Worm (Caenorhabditis elegans): ENCODE results near the gene tni-4.

tni-4 gene

DNA sequence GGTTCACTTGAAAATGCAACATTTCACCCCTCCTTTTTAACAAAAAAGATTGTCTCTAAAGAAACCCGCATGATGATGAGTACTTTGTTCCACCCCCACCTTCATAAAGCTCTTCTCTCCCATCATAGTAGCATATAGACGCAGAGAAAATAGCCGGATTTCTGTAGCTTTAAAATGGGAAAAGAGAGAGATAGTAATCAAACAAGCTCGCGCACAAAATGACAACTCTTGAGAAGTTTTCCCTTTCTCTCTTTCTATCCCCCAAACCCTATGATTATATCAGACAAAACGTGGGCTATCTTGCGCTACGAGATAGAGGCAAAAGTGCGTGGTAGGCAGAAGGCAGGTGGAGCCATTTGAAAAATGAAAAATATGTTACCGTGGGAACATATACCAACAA lies 1.8 kb upstream of the tni-4 start:
- TF ChIP-seq hlh-6 (tag; optimal IDR thresholded peaks at IDR 0.05) = no peak
- TF ChIP-seq hlh-15 (tag; optimal IDR thresholded peaks at IDR 0.05) = no peak
- no peak for TF ChIP-seq ama-1 (optimal IDR thresholded peaks at IDR 0.05)
- no peak for TF ChIP-seq dve-1 (tag; optimal IDR thresholded peaks at IDR 0.05)
- TF ChIP-seq dmd-4 (tag; optimal IDR thresholded peaks at IDR 0.05; ENCODE audit: borderline replicate concordance) = no peak
- TF ChIP-seq F13H6.1 (tag; optimal IDR thresholded peaks at IDR 0.05) = no peak
- no peak for TF ChIP-seq nhr-11 (tag; optimal IDR thresholded peaks at IDR 0.05)
- TF ChIP-seq K02D7.2 (tag; optimal IDR thresholded peaks at IDR 0.05) = no peak
- TF ChIP-seq Y22D7AL.16 (tag; optimal IDR thresholded peaks at IDR 0.05) = no peak
- TF ChIP-seq che-1 (tag; optimal IDR thresholded peaks at IDR 0.05) = no peak

DNA sequence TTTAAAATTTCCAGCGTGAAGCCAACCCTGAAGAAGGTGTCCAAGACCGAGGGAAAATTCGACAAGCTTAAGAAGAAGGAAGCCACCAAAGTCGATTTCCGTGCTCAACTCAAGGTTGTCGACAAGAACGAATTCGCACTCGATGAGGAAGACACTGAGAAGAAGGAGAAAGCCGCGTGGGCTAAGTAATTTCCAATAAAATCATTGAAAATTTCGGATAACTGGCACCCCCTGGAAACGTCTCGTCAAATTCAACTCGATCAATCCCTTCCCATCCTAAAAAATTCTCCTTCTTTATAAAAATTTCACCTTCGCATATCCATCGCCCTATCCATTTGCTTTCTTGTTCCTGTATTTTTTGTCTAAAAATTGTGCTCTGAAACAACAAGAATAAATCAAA lies 2.3 kb downstream of the tni-4 start:
- no peak for TF ChIP-seq syd-9 (tag; optimal IDR thresholded peaks at IDR 0.05)
- TF ChIP-seq tbx-7 (tag; optimal IDR thresholded peaks at IDR 0.05) = no peak
- no peak for TF ChIP-seq ama-1 (optimal IDR thresholded peaks at IDR 0.05)
- TF ChIP-seq fkh-6 (tag; optimal IDR thresholded peaks at IDR 0.05) = no peak
- TF ChIP-seq lin-11 (tag; optimal IDR thresholded peaks at IDR 0.05) = no peak
- no peak for TF ChIP-seq elt-2 (tag; optimal IDR thresholded peaks at IDR 0.05)
- TF ChIP-seq K02D7.2 (tag; optimal IDR thresholded peaks at IDR 0.05) = no peak
- TF ChIP-seq ceh-24 (tag; optimal IDR thresholded peaks at IDR 0.05) = no peak
- no peak for TF ChIP-seq pha-2 (tag; optimal IDR thresholded peaks at IDR 0.05)
- no peak for TF ChIP-seq ceh-14 (tag; optimal IDR thresholded peaks at IDR 0.05)
- TF ChIP-seq lim-6 (tag; optimal IDR thresholded peaks at IDR 0.05) = no peak
- TF ChIP-seq ceh-30 (tag; optimal IDR thresholded peaks at IDR 0.05) = no peak
- TF ChIP-seq hlh-30 (tag; optimal IDR thresholded peaks at IDR 0.05; ENCODE audit: insufficient read depth) = no peak
- no peak for TF ChIP-seq pha-4 (tag; optimal IDR thresholded peaks at IDR 0.05)
- TF ChIP-seq T23F11.4 (GFP tag; optimal IDR thresholded peaks at IDR 0.05) = no peak
- TF ChIP-seq ceh-9 (tag; optimal IDR thresholded peaks at IDR 0.05) = no peak

DNA sequence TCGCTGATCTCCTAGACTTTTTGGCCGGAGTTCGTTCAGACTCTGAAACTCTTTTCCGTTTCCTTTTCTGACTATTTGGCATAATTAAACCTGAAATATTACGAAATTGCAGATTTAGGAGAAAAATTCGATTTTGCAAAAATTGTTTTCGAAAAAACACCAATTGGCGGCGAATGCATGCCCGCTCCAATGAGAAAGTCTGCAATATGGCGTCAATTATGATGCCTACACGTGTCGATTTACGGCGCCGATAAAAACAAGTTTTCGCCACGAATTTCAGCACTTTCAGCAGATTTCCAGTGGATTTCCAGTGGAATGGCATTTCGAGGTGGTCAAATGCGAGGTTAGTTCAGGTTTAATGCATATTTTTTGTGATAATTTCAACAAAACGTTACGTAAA lies 5.0 kb downstream of the tni-4 start, which contains the start of the genes Y59E9AL.36 and nbet-1:
Gene Y59E9AL.36 (minus strand): TSS at position 92 of the 400 bp plus-strand sequence.
Gene nbet-1 (plus strand): TSS at position 112 of the 400 bp plus-strand sequence.
- TF ChIP-seq ets-4 (tag; optimal IDR thresholded peaks at IDR 0.05) (no peak), ceh-48 (tag; optimal IDR thresholded peaks at IDR 0.05) (peak; percentile 32), K02D7.2 (tag; optimal IDR thresholded peaks at IDR 0.05) (no peak), sox-4 (tag; optimal IDR thresholded peaks at IDR 0.05) (no peak), npax-4 (tag; optimal IDR thresholded peaks at IDR 0.05) (no peak), K09A11.1 (tag; optimal IDR thresholded peaks at IDR 0.05; ENCODE audit: insufficient read depth) (no peak), ceh-30 (tag; optimal IDR thresholded peaks at IDR 0.05) (no peak), unc-55 (GFP tag; optimal IDR thresholded peaks at IDR 0.05) (peak; percentile 55), ahr-1 (tag; optimal IDR thresholded peaks at IDR 0.05) (no peak), pha-2 (tag; optimal IDR thresholded peaks at IDR 0.05) (no peak), pag-3 (tag; optimal IDR thresholded peaks at IDR 0.05; ENCODE audit: borderline replicate concordance) (no peak), hlh-30 (tag; optimal IDR thresholded peaks at IDR 0.05; ENCODE audit: insufficient read depth) (no peak), unc-86 (tag; optimal IDR thresholded peaks at IDR 0.05) (no peak), fax-1 (tag; optimal IDR thresholded peaks at IDR 0.05) (no peak), eyg-1 (tag; optimal IDR thresholded peaks at IDR 0.05) (no peak), dve-1 (tag; optimal IDR thresholded peaks at IDR 0.05) (no peak), nfya-1 (tag; optimal IDR thresholded peaks at IDR 0.05) (peak; percentile 54), pat-9 (tag; optimal IDR thresholded peaks at IDR 0.05) (no peak), F13H6.1 (tag; optimal IDR thresholded peaks at IDR 0.05) (no peak), ceh-34 (tag; optimal IDR thresholded peaks at IDR 0.05) (peak; percentile 63), ceh-22 (tag; optimal IDR thresholded peaks at IDR 0.05) (no peak), unc-3 (GFP tag; conservative IDR thresholded peaks at IDR 0.05) (0 out of 2 replicates have a peak, but pooled peaks have one; percentile 35), unc-3 (tag; optimal IDR thresholded peaks at IDR 0.05) (no peak), mec-3 (tag; optimal IDR thresholded peaks at IDR 0.05; ENCODE audit: borderline replicate concordance) (no peak), elt-2 (tag; optimal IDR thresholded peaks at IDR 0.05) (peak; percentile 33), pqm-1 (tag; optimal IDR thresholded peaks at IDR 0.05) (no peak), hlh-15 (tag; optimal IDR thresholded peaks at IDR 0.05) (no peak), ceh-2 (tag; optimal IDR thresholded peaks at IDR 0.05) (no peak), madf-2 (tag; optimal IDR thresholded peaks at IDR 0.05) (peak; percentile 17), gmeb-2 (tag; optimal IDR thresholded peaks at IDR 0.05) (no peak), pha-4 (tag; optimal IDR thresholded peaks at IDR 0.05) (no peak), nhr-11 (tag; optimal IDR thresholded peaks at IDR 0.05) (no peak), T23F11.4 (GFP tag; optimal IDR thresholded peaks at IDR 0.05) (no peak), Y22D7AL.16 (tag; optimal IDR thresholded peaks at IDR 0.05) (no peak), ceh-19 (GFP tag; optimal IDR thresholded peaks at IDR 0.05) (no peak), unc-42 (tag; optimal IDR thresholded peaks at IDR 0.05) (peak; percentile 73), ceh-24 (tag; optimal IDR thresholded peaks at IDR 0.05) (no peak), pax-1 (tag; optimal IDR thresholded peaks at IDR 0.05) (no peak)
